Fruit fly (Drosophila melanogaster) whole organism, prepupa: ENCODE data around the gene ninaE.
A peak's percentile ranks its signal among the peaks of the same experiment; 100 is the strongest.

Experiments used
- Blimp-1 ChIP-seq: fragments of 200-800 bp; sonication (Bioruptor generic); optimal IDR thresholded peaks from 3 replicates; lab custom pipeline; 2017; ENCODE audit warnings: missing biosample characterization, missing genetic modification characterization, mild to moderate bottlenecking, moderate library complexity, missing genetic modification reagents
- CG10631 ChIP-seq: fragments of 200-800 bp; sonication (Bioruptor generic); optimal IDR thresholded peaks from 2 replicates; lab custom pipeline; 2016; ENCODE audit warnings: missing biosample characterization, missing genetic modification characterization
- CG11294 ChIP-seq: fragments of 200-800 bp; sonication (Bioruptor generic); IDR thresholded peaks from 2 replicates; pipeline ENCODE4 v1.3.6; 2022; ENCODE audit warnings: missing biosample characterization, missing genetic modification characterization
- CG11762 ChIP-seq: fragments of 200-800 bp; sonication (Bioruptor generic); optimal IDR thresholded peaks from 3 replicates; lab custom pipeline; 2016; ENCODE audit warnings: missing biosample characterization, missing genetic modification characterization; ENCODE audit not compliant: insufficient read depth
- CG11902 ChIP-seq: fragments of 200-800 bp; sonication (Bioruptor generic); optimal IDR thresholded peaks from 3 replicates; lab custom pipeline; 2016; ENCODE audit warnings: missing biosample characterization, missing genetic modification characterization
- CG1621 ChIP-seq: fragments of 200-800 bp; sonication (Bioruptor generic); optimal IDR thresholded peaks from 3 replicates; lab custom pipeline; 2018; ENCODE audit warnings: missing biosample characterization, mild to moderate bottlenecking, missing genetic modification characterization
- CG16779 ChIP-seq: fragments of 200-800 bp; sonication (Bioruptor generic); optimal IDR thresholded peaks from 3 replicates; lab custom pipeline; 2017; ENCODE audit warnings: missing biosample characterization, mild to moderate bottlenecking, missing genetic modification characterization
- CG3032 ChIP-seq: fragments of 200-800 bp; optimal IDR thresholded peaks from 2 replicates; lab custom pipeline; 2019; ENCODE audit warnings: missing biosample characterization, mild to moderate bottlenecking, missing genetic modification characterization, moderate library complexity
- CG31627 ChIP-seq: fragments of 200-800 bp; sonication (Bioruptor generic); optimal IDR thresholded peaks from 3 replicates; lab custom pipeline; 2016; ENCODE audit warnings: missing biosample characterization, missing genetic modification characterization
- CG32006 ChIP-seq: fragments of 200-800 bp; sonication (Bioruptor generic); optimal IDR thresholded peaks from 3 replicates; lab custom pipeline; 2017; ENCODE audit warnings: missing biosample characterization, mild to moderate bottlenecking, missing genetic modification characterization
- CG34406 ChIP-seq: fragments of 200-800 bp; sonication (Bioruptor generic); optimal IDR thresholded peaks from 3 replicates; lab custom pipeline; 2016; ENCODE audit warnings: missing biosample characterization, missing genetic modification characterization
- CG3919 ChIP-seq: fragments of 200-800 bp; sonication (Bioruptor generic); optimal IDR thresholded peaks from 3 replicates; lab custom pipeline; 2016; ENCODE audit warnings: missing biosample characterization, missing genetic modification characterization
- CG4318 ChIP-seq: fragments of 200-800 bp; sonication (Bioruptor generic); optimal IDR thresholded peaks from 3 replicates; lab custom pipeline; 2017; ENCODE audit warnings: missing biosample characterization, mild to moderate bottlenecking, missing genetic modification characterization
- CG6163 ChIP-seq: fragments of 200-800 bp; sonication (Bioruptor generic); IDR thresholded peaks from 3 replicates; pipeline ENCODE4 v1.3.6; 2022; ENCODE audit warnings: missing biosample characterization, missing genetic modification characterization
- CG6276 ChIP-seq: fragments of 200-800 bp; sonication (Bioruptor generic); optimal IDR thresholded peaks from 2 replicates; lab custom pipeline; 2017; ENCODE audit warnings: missing biosample characterization, mild to moderate bottlenecking, missing genetic modification characterization
- CG6792 ChIP-seq: fragments of 200-800 bp; sonication (Bioruptor generic); optimal IDR thresholded peaks from 3 replicates; lab custom pipeline; 2016; ENCODE audit warnings: missing biosample characterization, missing genetic modification characterization
- CG6808 ChIP-seq: fragments of 200-800 bp; sonication (Bioruptor generic); optimal IDR thresholded peaks from 3 replicates; lab custom pipeline; 2017; ENCODE audit warnings: missing biosample characterization, missing genetic modification characterization, mild to moderate bottlenecking, moderate library complexity, missing genetic modification reagents
- CG7368 ChIP-seq: fragments of 200-800 bp; sonication (Bioruptor generic); optimal IDR thresholded peaks from 3 replicates; lab custom pipeline; 2016; ENCODE audit warnings: missing biosample characterization, missing genetic modification characterization
- CG8119 ChIP-seq: fragments of 200-800 bp; sonication (Bioruptor generic); IDR thresholded peaks from 3 replicates; pipeline ENCODE4 v1.3.6; 2022; ENCODE audit warnings: missing biosample characterization, missing genetic modification characterization
- CG8632 ChIP-seq: fragments of 200-800 bp; sonication (Bioruptor generic); optimal IDR thresholded peaks from 3 replicates; lab custom pipeline; 2016; ENCODE audit warnings: missing biosample characterization, missing genetic modification characterization
- CG9139 ChIP-seq: fragments of 200-800 bp; sonication (Bioruptor generic); optimal IDR thresholded peaks from 3 replicates; lab custom pipeline; 2017; ENCODE audit warnings: missing biosample characterization, mild to moderate bottlenecking, missing genetic modification characterization
- Eip75B ChIP-seq: fragments of 200-800 bp; sonication (Bioruptor generic); optimal IDR thresholded peaks from 3 replicates; lab custom pipeline; 2016; ENCODE audit warnings: missing biosample characterization, missing genetic modification characterization
- Eip78C ChIP-seq: fragments of 200-800 bp; sonication (Bioruptor generic); peaks from one replicate; lab custom pipeline; 2016; ENCODE audit warnings: missing biosample characterization, missing genetic modification characterization
- Ets21C ChIP-seq: fragments of 200-800 bp; sonication (Bioruptor generic); optimal IDR thresholded peaks from 3 replicates; lab custom pipeline; 2016; ENCODE audit warnings: missing biosample characterization, missing genetic modification characterization
- Ets96B ChIP-seq: fragments of 200-800 bp; optimal IDR thresholded peaks from 2 replicates; lab custom pipeline; 2019; ENCODE audit warnings: missing biosample characterization, mild to moderate bottlenecking, missing genetic modification characterization, moderate library complexity
- Gug ChIP-seq: fragments of 200-800 bp; sonication (Bioruptor generic); IDR thresholded peaks from 2 replicates; pipeline ENCODE4 v1.3.6; 2022; ENCODE audit warnings: missing biosample characterization, missing genetic modification characterization
- Hr38 ChIP-seq: sonication (Bioruptor generic); optimal IDR thresholded peaks from 2 replicates; lab custom pipeline; 2016; ENCODE audit warnings: missing biosample characterization, missing genetic modification characterization
- Hr4 ChIP-seq: fragments of 200-800 bp; sonication (Bioruptor generic); optimal IDR thresholded peaks from 3 replicates; lab custom pipeline; 2016; ENCODE audit warnings: missing biosample characterization, missing genetic modification characterization
- Lpt ChIP-seq: fragments of 200-800 bp; sonication (Bioruptor generic); optimal IDR thresholded peaks from 3 replicates; lab custom pipeline; 2016; ENCODE audit warnings: missing biosample characterization, missing genetic modification characterization
- Met ChIP-seq: fragments of 200-800 bp; sonication (Bioruptor generic); optimal IDR thresholded peaks from 3 replicates; lab custom pipeline; 2016; ENCODE audit warnings: missing biosample characterization, missing genetic modification characterization
- OdsH ChIP-seq: fragments of 200-800 bp; sonication (Bioruptor generic); optimal IDR thresholded peaks from 3 replicates; lab custom pipeline; 2016; ENCODE audit warnings: missing biosample characterization, missing genetic modification characterization
- Smox ChIP-seq: fragments of 200-800 bp; sonication (Bioruptor generic); optimal IDR thresholded peaks from 3 replicates; lab custom pipeline; 2016; ENCODE audit warnings: missing biosample characterization, missing genetic modification characterization
- Sox102F ChIP-seq: fragments of 200-800 bp; sonication (Bioruptor generic); optimal IDR thresholded peaks from 2 replicates; lab custom pipeline; 2016; ENCODE audit warnings: missing biosample characterization, mild to moderate bottlenecking, missing genetic modification characterization
- Sox14 ChIP-seq: fragments of 200-800 bp; sonication (Bioruptor generic); optimal IDR thresholded peaks from 3 replicates; lab custom pipeline; 2016; ENCODE audit warnings: missing biosample characterization, missing genetic modification characterization
- Sox15 ChIP-seq: fragments of 200-800 bp; sonication (Bioruptor generic); optimal IDR thresholded peaks from 3 replicates; lab custom pipeline; 2016; ENCODE audit warnings: missing biosample characterization, missing genetic modification characterization
- achi ChIP-seq: fragments of 200-800 bp; sonication (Bioruptor generic); optimal IDR thresholded peaks from 3 replicates; lab custom pipeline; 2016; ENCODE audit warnings: missing biosample characterization, missing genetic modification characterization
- acj6 ChIP-seq: fragments of 200-800 bp; sonication (Bioruptor generic); optimal IDR thresholded peaks from 3 replicates; lab custom pipeline; 2016; ENCODE audit warnings: missing biosample characterization, missing genetic modification characterization
- cyc ChIP-seq: fragments of 200-800 bp; sonication (Bioruptor generic); optimal IDR thresholded peaks from 3 replicates; lab custom pipeline; 2016; ENCODE audit warnings: missing biosample characterization, missing genetic modification characterization
- dac ChIP-seq: fragments of 200-800 bp; sonication (Bioruptor generic); optimal IDR thresholded peaks from 2 replicates; lab custom pipeline; 2017; ENCODE audit warnings: missing biosample characterization, mild to moderate bottlenecking, missing genetic modification characterization
- dsx ChIP-seq: fragments of 200-800 bp; optimal IDR thresholded peaks from 3 replicates; lab custom pipeline; 2019; ENCODE audit warnings: missing biosample characterization, mild to moderate bottlenecking, missing genetic modification characterization, moderate library complexity; ENCODE audit not compliant: poor library complexity, severe bottlenecking
- eg ChIP-seq: fragments of 200-800 bp; sonication (Bioruptor generic); IDR thresholded peaks from 3 replicates; pipeline ENCODE4 v1.3.6; 2022; ENCODE audit warnings: missing biosample characterization, missing genetic modification characterization
- fd85E ChIP-seq: fragments of 200-800 bp; sonication (Bioruptor generic); optimal IDR thresholded peaks from 3 replicates; lab custom pipeline; 2016; ENCODE audit warnings: missing biosample characterization, missing genetic modification characterization
- fkh ChIP-seq: fragments of 200-800 bp; sonication (Bioruptor generic); optimal IDR thresholded peaks from 3 replicates; lab custom pipeline; 2017; ENCODE audit warnings: missing biosample characterization, mild to moderate bottlenecking, missing genetic modification characterization, moderate library complexity
- lz ChIP-seq: fragments of 200-800 bp; sonication (Bioruptor generic); optimal IDR thresholded peaks from 3 replicates; lab custom pipeline; 2016; ENCODE audit warnings: missing biosample characterization, missing genetic modification characterization
- net ChIP-seq: fragments of 200-800 bp; sonication (Bioruptor generic); optimal IDR thresholded peaks from 3 replicates; lab custom pipeline; 2016; ENCODE audit warnings: missing biosample characterization, missing genetic modification characterization
- pdm3 ChIP-seq: fragments of 200-800 bp; sonication (Bioruptor generic); optimal IDR thresholded peaks from 3 replicates; lab custom pipeline; 2016; ENCODE audit warnings: missing biosample characterization, missing genetic modification characterization
- salr ChIP-seq, 2 experiments: fragments of 200-800 bp; sonication (Bioruptor generic); optimal IDR thresholded peaks; 3 replicates each; lab custom pipeline; 2016 to 2018; ENCODE audit warnings: missing biosample characterization in 2 of 2, missing genetic modification characterization in 2 of 2, mild to moderate bottlenecking in 1 of 2
- spab ChIP-seq: fragments of 200-800 bp; sonication (Bioruptor generic); optimal IDR thresholded peaks from 2 replicates; lab custom pipeline; 2017; ENCODE audit warnings: missing biosample characterization, mild to moderate bottlenecking, missing genetic modification characterization, missing genetic modification reagents
- ss ChIP-seq, 2 experiments: fragments of 200-800 bp; sonication (Bioruptor generic); optimal IDR thresholded peaks; 2 replicates in 1 of 2; 3 replicates in 1 of 2; lab custom pipeline; 2017 to 2018; ENCODE audit warnings: mild to moderate bottlenecking in 2 of 2, missing biosample characterization in 2 of 2, missing genetic modification characterization in 2 of 2, moderate library complexity in 1 of 2
- svp ChIP-seq: fragments of 200-800 bp; sonication (Bioruptor generic); peaks from one replicate; lab custom pipeline; 2016; ENCODE audit warnings: missing biosample characterization, missing genetic modification characterization
- topi ChIP-seq: fragments of 200-800 bp; sonication (Bioruptor generic); optimal IDR thresholded peaks from 3 replicates; lab custom pipeline; 2016; ENCODE audit warnings: missing biosample characterization, missing genetic modification characterization
- vri ChIP-seq: fragments of 200-800 bp; sonication (Bioruptor generic); optimal IDR thresholded peaks from 3 replicates; lab custom pipeline; 2016; ENCODE audit warnings: missing biosample characterization, mild to moderate bottlenecking, missing genetic modification characterization

The ninaE gene

DNA sequence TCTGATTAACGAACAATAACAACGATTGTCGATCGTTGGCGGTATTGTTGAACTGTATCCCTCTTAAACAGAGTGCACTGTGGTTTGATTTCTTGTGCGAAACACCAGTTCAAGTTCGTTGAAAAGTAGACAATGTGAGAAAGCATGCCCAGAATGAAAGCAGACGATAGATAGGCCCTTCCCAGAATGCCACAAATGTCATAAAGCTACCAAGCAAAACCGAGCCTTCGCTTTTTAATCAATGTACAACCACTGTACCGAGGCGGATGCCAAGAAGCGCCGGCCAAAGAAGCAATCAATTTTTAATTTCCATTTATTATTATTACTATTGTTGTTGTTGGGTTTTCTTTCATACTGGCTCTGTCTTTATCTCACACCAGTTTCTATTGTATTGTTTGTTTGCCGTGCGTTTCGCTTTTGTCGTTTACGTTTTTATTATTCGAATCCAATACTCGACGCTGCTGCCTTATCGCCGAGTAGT lies 20.9 kb upstream of the ninaE start:
- TF ChIP-seq fd85E (GFP tag; lab: Kevin White, UChicago) (peak; percentile 65), Ets96B (tag; lab: Kevin White, UChicago) (peak; percentile 69), eg (GFP tag; lab: Robert Waterston, UW) (peak; percentile 90), CG32006 (GFP tag; lab: Kevin White, UChicago) (peak; percentile 84), Gug (peak; percentile 70), Hr38 (no peak), Hr4 (GFP tag; lab: Kevin White, UChicago) (peak; percentile 86), Eip78C (peak; percentile 95), acj6 (peak; percentile 86), CG3919 (GFP tag; lab: Kevin White, UChicago) (peak; percentile 88), Lpt (GFP tag; lab: Kevin White, UChicago) (peak; percentile 73), Sox14 (GFP tag; lab: Kevin White, UChicago) (peak; percentile 92), spab (GFP tag; lab: Kevin White, UChicago) (peak; percentile 54), CG11902 (GFP tag; lab: Kevin White, UChicago) (peak; percentile 82), topi (peak; percentile 81), CG8632 (peak; percentile 81), CG9139 (GFP tag; lab: Kevin White, UChicago) (no peak), achi (GFP tag; lab: Kevin White, UChicago) (peak; percentile 84), cyc (GFP tag; lab: Kevin White, UChicago) (peak; percentile 81), CG6792 (peak; percentile 89), salr (GFP tag; optimal IDR thresholded peaks at IDR 0.05; lab: Kevin White, UChicago) (peak; percentile 68), dsx (GFP tag; lab: Kevin White, UChicago) (peak; percentile 51), CG6276 (GFP tag; lab: Kevin White, UChicago) (peak; percentile 77), CG7368 (GFP tag; lab: Kevin White, UChicago) (peak; percentile 80), CG1621 (tag; lab: Kevin White, UChicago) (peak; percentile 82), svp (GFP tag; lab: Kevin White, UChicago) (peak; percentile 95), CG3032 (tag; lab: Kevin White, UChicago) (peak; percentile 52), lz (GFP tag; lab: Kevin White, UChicago) (peak; percentile 88), CG8119 (GFP tag; lab: Robert Waterston, UW) (peak; percentile 80), CG6808 (peak; percentile 53), Sox102F (GFP tag; lab: Kevin White, UChicago) (peak; percentile 87), CG31627 (peak; percentile 86), Ets21C (GFP tag; lab: Kevin White, UChicago) (peak; percentile 84), ss (GFP tag; optimal IDR thresholded peaks at IDR 0.05; lab: Kevin White, UChicago) (peak in 1 of 2 experiments; percentile 42), CG16779 (peak; percentile 57), Eip75B (GFP tag; lab: Kevin White, UChicago) (peak; percentile 79), CG4318 (peak; percentile 63), OdsH (GFP tag; lab: Kevin White, UChicago) (peak; percentile 87), CG11294 (GFP tag; lab: Robert Waterston, UW) (peak; percentile 51; the same call in 1 of the 2 replicates), CG11762 (GFP tag; lab: Kevin White, UChicago) (peak; percentile 74), CG34406 (GFP tag; lab: Kevin White, UChicago) (peak; percentile 85), Met (GFP tag; lab: Kevin White, UChicago) (peak; percentile 71), pdm3 (GFP tag; lab: Kevin White, UChicago) (peak; percentile 86), Smox (GFP tag; lab: Kevin White, UChicago) (peak; percentile 86), dac (GFP tag; lab: Kevin White, UChicago) (peak; percentile 67), Sox15 (GFP tag; lab: Kevin White, UChicago) (peak; percentile 88), CG10631 (GFP tag; lab: Kevin White, UChicago) (peak; percentile 82), vri (peak; percentile 82), fkh (peak; percentile 14), CG6163 (GFP tag; lab: Robert Waterston, UW) (peak; percentile 90), net (GFP tag; lab: Kevin White, UChicago) (peak; percentile 84), Blimp-1 (GFP tag; lab: Kevin White, UChicago) (peak; percentile 42)
